Fruit fly (Drosophila melanogaster): ENCODE results near the gene CG41099.

CG41099 gene

DNA sequence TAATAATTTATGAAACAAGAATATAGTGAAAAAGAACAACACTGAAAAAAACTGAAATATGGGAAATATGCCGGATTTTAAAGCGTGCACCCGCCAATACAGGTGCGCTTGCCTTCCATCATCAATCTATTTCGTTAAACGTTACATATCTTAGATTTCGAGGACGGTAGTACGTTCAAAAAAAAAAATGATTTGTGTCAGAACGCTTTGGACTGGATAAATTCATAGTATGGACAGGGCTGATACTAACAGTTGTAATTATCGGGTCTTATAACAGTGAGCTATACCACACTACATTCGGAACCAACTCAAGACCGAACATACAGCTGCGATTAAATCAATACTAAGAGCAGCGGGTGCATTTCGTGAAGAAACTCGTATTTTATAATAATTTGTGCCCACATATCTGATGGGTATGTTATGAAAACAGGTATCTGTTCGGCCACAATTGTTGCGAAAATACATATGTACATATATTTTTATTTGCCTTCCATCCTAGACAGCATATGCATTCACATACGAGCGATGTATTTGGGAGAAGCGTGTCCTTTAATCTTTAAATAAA is at the start of gene CG41099:
TSS of gene CG41099 (plus strand) at position 248 of the 565 bp plus-strand sequence.
- TF ChIP-seq usp (GFP tag; optimal IDR thresholded peaks at IDR 0.05) (no peak), pan (optimal IDR thresholded peaks at IDR 0.05) (no peak), CG8478 (optimal IDR thresholded peaks at IDR 0.05) (no peak), psq (optimal IDR thresholded peaks at IDR 0.05) (no peak), Dll (optimal IDR thresholded peaks at IDR 0.05) (no peak), EcR (GFP tag; optimal IDR thresholded peaks at IDR 0.05) (no peak)

DNA sequence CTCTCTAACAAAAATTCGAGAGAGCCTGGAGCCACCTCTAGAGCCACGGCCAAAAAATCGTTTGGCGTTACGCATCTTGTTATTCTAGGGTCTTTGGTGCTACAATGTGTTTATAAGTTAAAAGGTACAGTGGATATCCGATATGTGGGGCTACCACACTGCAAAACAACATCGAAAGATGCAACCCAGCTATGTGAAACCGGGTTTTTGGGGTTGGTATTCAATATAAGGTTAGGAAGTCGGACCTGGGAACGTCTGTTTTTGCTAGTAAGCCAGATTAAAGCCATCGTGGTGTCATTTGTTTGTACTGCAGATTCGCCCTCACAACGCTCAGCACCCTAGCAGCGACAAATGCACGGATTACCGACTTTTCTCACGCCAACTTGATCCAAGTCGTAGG is 3.6 kb upstream of the CG41099 start:
- TF ChIP-seq Dll (optimal IDR thresholded peaks at IDR 0.05), result no peak
- TF ChIP-seq EcR (GFP tag; optimal IDR thresholded peaks at IDR 0.05), result no peak
- no peak for TF ChIP-seq CG8478 (optimal IDR thresholded peaks at IDR 0.05)
- TF ChIP-seq usp (GFP tag; optimal IDR thresholded peaks at IDR 0.05), result no peak
- no peak for TF ChIP-seq psq (optimal IDR thresholded peaks at IDR 0.05)
- no peak for TF ChIP-seq pan (optimal IDR thresholded peaks at IDR 0.05)

DNA sequence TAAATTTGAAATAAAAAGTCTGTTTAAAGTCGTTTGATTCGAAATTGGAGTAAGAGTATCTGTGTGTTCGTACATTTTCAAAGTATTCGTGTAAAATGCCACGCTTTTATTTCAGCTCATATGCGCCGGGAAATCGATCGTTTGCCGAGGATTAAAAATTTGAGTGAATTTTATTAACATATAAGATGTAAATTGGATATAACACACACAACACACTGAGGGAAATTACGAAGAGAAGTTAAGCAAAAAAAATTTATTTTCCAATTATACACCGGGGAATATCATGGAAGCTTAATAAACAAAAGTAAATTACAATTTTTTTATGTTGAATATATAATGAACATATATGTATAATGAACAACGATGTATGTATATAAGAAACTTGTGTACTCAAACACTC is 764 bp upstream of the CG41099 start:
- TF ChIP-seq CG8478 (optimal IDR thresholded peaks at IDR 0.05) (no peak), Dll (optimal IDR thresholded peaks at IDR 0.05) (no peak), pan (optimal IDR thresholded peaks at IDR 0.05) (no peak), psq (optimal IDR thresholded peaks at IDR 0.05) (no peak), usp (GFP tag; optimal IDR thresholded peaks at IDR 0.05) (no peak), EcR (GFP tag; optimal IDR thresholded peaks at IDR 0.05) (no peak)

DNA sequence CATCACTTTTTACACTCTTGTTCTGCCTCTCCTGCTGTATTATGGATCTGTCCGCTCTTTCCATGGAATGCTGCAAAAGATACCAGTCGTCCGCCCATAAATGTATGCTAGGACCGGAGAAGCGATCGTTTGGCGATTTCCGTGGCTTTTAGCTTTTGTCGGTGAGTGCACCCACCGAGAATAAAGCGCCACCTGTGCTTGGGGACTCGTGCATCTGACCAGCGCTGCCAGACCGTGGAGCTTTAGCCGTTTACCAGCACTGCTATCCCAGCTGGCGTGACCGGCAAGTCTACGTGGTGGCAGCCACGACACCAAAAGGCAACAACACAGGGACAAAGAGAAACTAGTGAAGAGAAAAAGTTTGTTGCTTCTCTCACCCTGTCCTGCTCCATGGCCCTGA is 42.2 kb downstream of the CG41099 start:
- TF ChIP-seq usp (GFP tag; optimal IDR thresholded peaks at IDR 0.05), result no peak
- TF ChIP-seq Dll (optimal IDR thresholded peaks at IDR 0.05), result no peak
- TF ChIP-seq psq (optimal IDR thresholded peaks at IDR 0.05), result no peak
- no peak for TF ChIP-seq CG8478 (optimal IDR thresholded peaks at IDR 0.05)
- TF ChIP-seq pan (optimal IDR thresholded peaks at IDR 0.05), result no peak
- no peak for TF ChIP-seq EcR (GFP tag; optimal IDR thresholded peaks at IDR 0.05)

Data from whole organism.